Fruit fly (Drosophila melanogaster) whole organism, embryonic: ENCODE data around the gene kin17.

ENCODE experiments used
- ATbp ChIP-seq: fragments of 200-800 bp; sonication (Bioruptor generic); optimal IDR thresholded peaks from 2 replicates; lab custom pipeline; 2017; ENCODE audit warnings: missing biosample characterization, mild to moderate bottlenecking, missing genetic modification characterization, missing genetic modification reagents
- Aef1 ChIP-seq: fragments of 200-800 bp; sonication (Bioruptor generic); IDR thresholded peaks from 3 replicates; pipeline ENCODE4 v1.3.6; 2022; ENCODE audit warnings: missing biosample characterization, missing genetic modification characterization
- BEAF-32 ChIP-seq: fragments of 200-800 bp; sonication (Bioruptor generic); optimal IDR thresholded peaks from 3 replicates; lab custom pipeline; 2017; ENCODE audit warnings: missing biosample characterization, missing genetic modification characterization, mild to moderate bottlenecking, moderate library complexity, missing genetic modification reagents
- CG1024 ChIP-seq: fragments of 200-800 bp; sonication (Bioruptor generic); IDR thresholded peaks from 2 replicates; pipeline ENCODE4 v1.3.6; 2022; ENCODE audit warnings: missing biosample characterization, missing genetic modification characterization
- CG11723 ChIP-seq: fragments of 200-800 bp; sonication (Bioruptor generic); optimal IDR thresholded peaks from 2 replicates; lab custom pipeline; 2017; ENCODE audit warnings: missing biosample characterization, mild to moderate bottlenecking, missing genetic modification characterization
- CG1233 ChIP-seq: fragments of 200-800 bp; sonication (Bioruptor generic); optimal IDR thresholded peaks from 4 replicates; lab custom pipeline; 2018; ENCODE audit warnings: missing biosample characterization, mild to moderate bottlenecking, missing genetic modification characterization
- CG1529 ChIP-seq: fragments of 200-800 bp; sonication (Bioruptor generic); optimal IDR thresholded peaks from 3 replicates; lab custom pipeline; 2018; ENCODE audit warnings: missing biosample characterization, missing genetic modification characterization
- CG15514 ChIP-seq: fragments of 200-800 bp; sonication (Bioruptor generic); optimal IDR thresholded peaks from 3 replicates; lab custom pipeline; 2017; ENCODE audit warnings: missing biosample characterization, missing genetic modification characterization, mild to moderate bottlenecking, moderate library complexity, missing genetic modification reagents
- CG1602 ChIP-seq: fragments of 200-800 bp; sonication (Bioruptor generic); optimal IDR thresholded peaks from 3 replicates; lab custom pipeline; 2016; ENCODE audit warnings: missing biosample characterization, missing genetic modification characterization
- CG3838 ChIP-seq: fragments of 200-800 bp; sonication (Bioruptor generic); optimal IDR thresholded peaks from 3 replicates; lab custom pipeline; 2016; ENCODE audit warnings: missing biosample characterization, missing genetic modification characterization
- CG42726 ChIP-seq: fragments of 200-800 bp; sonication (Bioruptor generic); IDR thresholded peaks from 2 replicates; pipeline ENCODE4 v1.3.6; 2022; ENCODE audit warnings: missing biosample characterization, missing genetic modification characterization; ENCODE audit not compliant: partially characterized antibody
- CG4730 ChIP-seq: fragments of 200-800 bp; sonication (Bioruptor generic); IDR thresholded peaks from 2 replicates; pipeline ENCODE4 v1.3.6; 2022; ENCODE audit warnings: missing biosample characterization, missing genetic modification characterization
- CG7357 ChIP-seq: fragments of 200-800 bp; sonication (Bioruptor generic); IDR thresholded peaks from 3 replicates; pipeline ENCODE4 v1.3.6; 2022; ENCODE audit warnings: missing biosample characterization, missing genetic modification characterization
- CG7928 ChIP-seq: fragments of 200-800 bp; sonication (Bioruptor generic); optimal IDR thresholded peaks from 2 replicates; lab custom pipeline; 2017; ENCODE audit warnings: missing biosample characterization, mild to moderate bottlenecking, missing genetic modification characterization
- CG8478 ChIP-seq: fragments of >200 bp; optimal IDR thresholded peaks from 2 replicates; lab custom pipeline; 2018
- CG9727 ChIP-seq: fragments of 200-800 bp; sonication (Bioruptor generic); optimal IDR thresholded peaks from 3 replicates; lab custom pipeline; 2017; ENCODE audit warnings: missing biosample characterization, mild to moderate bottlenecking, missing genetic modification characterization
- Drgx ChIP-seq: fragments of 200-800 bp; sonication (Bioruptor generic); IDR thresholded peaks from 2 replicates; pipeline ENCODE4 v1.3.6; 2022; ENCODE audit warnings: missing biosample characterization, missing genetic modification characterization
- E2f1 ChIP-seq: fragments of 200-800 bp; sonication (Bioruptor generic); IDR thresholded peaks from 2 replicates; pipeline ENCODE4 v1.3.6; 2022; ENCODE audit warnings: missing biosample characterization, missing genetic modification characterization
- Gug ChIP-seq: fragments of 200-800 bp; sonication (Bioruptor generic); IDR thresholded peaks from 4 replicates; pipeline ENCODE4 v1.3.6; 2022; ENCODE audit warnings: missing biosample characterization, missing genetic modification characterization
- Hmx ChIP-seq: fragments of 200-800 bp; sonication (Bioruptor generic); optimal IDR thresholded peaks from 2 replicates; lab custom pipeline; 2016; ENCODE audit warnings: missing biosample characterization, missing genetic modification characterization
- Hr3 ChIP-seq: fragments of 200-800 bp; sonication (Bioruptor generic); optimal IDR thresholded peaks from 3 replicates; lab custom pipeline; 2016; ENCODE audit warnings: missing biosample characterization, missing genetic modification characterization
- Hr39 ChIP-seq: fragments of >200 bp; optimal IDR thresholded peaks from 2 replicates; lab custom pipeline; 2017
- Hr51 ChIP-seq, 2 experiments: fragments of 200-800 bp; sonication (Bioruptor generic); optimal IDR thresholded peaks; 2 replicates in 1 of 2; 3 replicates in 1 of 2; lab custom pipeline; 2016 to 2018; ENCODE audit warnings: missing biosample characterization in 2 of 2, missing genetic modification characterization in 2 of 2, mild to moderate bottlenecking in 1 of 2, moderate library complexity in 1 of 2
- Opbp ChIP-seq: fragments of 200-800 bp; sonication (Bioruptor generic); IDR thresholded peaks from 3 replicates; pipeline ENCODE4 v1.3.6; 2022; ENCODE audit warnings: missing biosample characterization, missing genetic modification characterization; ENCODE audit not compliant: partially characterized antibody
- ab ChIP-seq: fragments of 200-800 bp; sonication (Bioruptor generic); optimal IDR thresholded peaks from 2 replicates; lab custom pipeline; 2016; ENCODE audit warnings: missing biosample characterization, missing genetic modification characterization
- abd-A ChIP-seq: fragments of 200-800 bp; sonication (Bioruptor generic); optimal IDR thresholded peaks from 3 replicates; lab custom pipeline; 2019; ENCODE audit warnings: missing biosample characterization, mild to moderate bottlenecking, missing genetic modification characterization, moderate library complexity
- cas ChIP-seq: fragments of 200-800 bp; sonication (Bioruptor generic); IDR thresholded peaks from 2 replicates; pipeline ENCODE4 v1.3.6; 2022; ENCODE audit warnings: missing biosample characterization, missing genetic modification characterization
- da ChIP-seq: fragments of 200-800 bp; sonication (Bioruptor generic); optimal IDR thresholded peaks from 2 replicates; lab custom pipeline; 2016; ENCODE audit warnings: missing biosample characterization, missing genetic modification characterization
- danr ChIP-seq: fragments of 200-800 bp; sonication (Bioruptor generic); IDR thresholded peaks from 2 replicates; pipeline ENCODE4 v1.3.6; 2022; ENCODE audit warnings: missing biosample characterization, missing genetic modification characterization
- dysf ChIP-seq: fragments of 200-800 bp; sonication (Bioruptor generic); IDR thresholded peaks from 3 replicates; pipeline ENCODE4 v1.3.6; 2022; ENCODE audit warnings: missing biosample characterization, missing genetic modification characterization
- ems ChIP-seq: fragments of 200-800 bp; sonication (Bioruptor generic); optimal IDR thresholded peaks from 3 replicates; lab custom pipeline; 2016; ENCODE audit warnings: missing biosample characterization, missing genetic modification characterization
- gfzf ChIP-seq: fragments of 200-800 bp; sonication (Bioruptor generic); optimal IDR thresholded peaks from 2 replicates; lab custom pipeline; 2016; ENCODE audit warnings: missing biosample characterization, mild to moderate bottlenecking, missing genetic modification characterization, moderate library complexity
- grau ChIP-seq: fragments of 200-800 bp; optimal IDR thresholded peaks from 3 replicates; lab custom pipeline; 2019; ENCODE audit warnings: missing biosample characterization, mild to moderate bottlenecking, missing genetic modification characterization, moderate library complexity
- gsb ChIP-seq: fragments of 200-800 bp; sonication (Bioruptor generic); IDR thresholded peaks from 2 replicates; pipeline ENCODE4 v1.3.6; 2022; ENCODE audit warnings: missing biosample characterization, missing genetic modification characterization
- hbn ChIP-seq: fragments of 200-800 bp; sonication (Bioruptor generic); IDR thresholded peaks from 2 replicates; pipeline ENCODE4 v1.3.6; 2022; ENCODE audit warnings: missing biosample characterization, missing genetic modification characterization; ENCODE audit not compliant: partially characterized antibody
- inv ChIP-seq: fragments of 200-800 bp; sonication (Bioruptor generic); IDR thresholded peaks from 2 replicates; pipeline ENCODE4 v1.3.6; 2022; ENCODE audit warnings: missing biosample characterization, missing genetic modification characterization; ENCODE audit not compliant: partially characterized antibody
- jigr1 ChIP-seq: fragments of 200-800 bp; sonication (Bioruptor generic); IDR thresholded peaks from 3 replicates; pipeline ENCODE4 v1.3.6; 2022; ENCODE audit warnings: missing biosample characterization, missing genetic modification characterization
- ken ChIP-seq: fragments of 200-800 bp; sonication (Bioruptor generic); IDR thresholded peaks from 3 replicates; pipeline ENCODE4 v1.3.6; 2022; ENCODE audit warnings: missing biosample characterization, missing genetic modification characterization
- klu ChIP-seq: fragments of 200-800 bp; sonication (Bioruptor generic); IDR thresholded peaks from 2 replicates; pipeline ENCODE4 v1.3.6; 2022; ENCODE audit warnings: missing biosample characterization, missing genetic modification characterization
- nerfin-2 ChIP-seq: fragments of 200-800 bp; sonication (Bioruptor generic); IDR thresholded peaks from 2 replicates; pipeline ENCODE4 v1.3.6; 2022; ENCODE audit warnings: missing biosample characterization, missing genetic modification characterization; ENCODE audit not compliant: partially characterized antibody
- nmo ChIP-seq: fragments of 200-800 bp; sonication (Bioruptor generic); optimal IDR thresholded peaks from 2 replicates; lab custom pipeline; 2018; ENCODE audit warnings: missing biosample characterization, mild to moderate bottlenecking, missing genetic modification characterization, moderate library complexity
- pan ChIP-seq, 4 experiments: fragments of >200 bp in 3 of 4; fragments of 200-800 bp in 1 of 4; sonication (Bioruptor generic) in 1 of 4; optimal IDR thresholded peaks in 3 of 4; IDR thresholded peaks in 1 of 4; 2 replicates each; pipeline versions ENCODE4 v1.3.6 to Lab custom; 2017 to 2022; ENCODE audit warnings: missing biosample characterization in 2 of 4, missing genetic modification characterization in 2 of 4, mixed read lengths in 1 of 4
- phol ChIP-seq: fragments of 200-800 bp; sonication (Bioruptor generic); optimal IDR thresholded peaks from 3 replicates; lab custom pipeline; 2018; ENCODE audit warnings: missing biosample characterization, mild to moderate bottlenecking, missing genetic modification characterization, moderate library complexity
- sens ChIP-seq: fragments of 200-800 bp; sonication (Bioruptor generic); peaks from one replicate; lab custom pipeline; 2016; ENCODE audit warnings: missing biosample characterization, missing genetic modification characterization
- slbo ChIP-seq: fragments of 200-800 bp; sonication (Bioruptor generic); IDR thresholded peaks from 2 replicates; pipeline ENCODE4 v1.3.6; 2022; ENCODE audit warnings: missing biosample characterization, missing genetic modification characterization
- sug ChIP-seq: fragments of 200-800 bp; optimal IDR thresholded peaks from 2 replicates; lab custom pipeline; 2019; ENCODE audit warnings: missing biosample characterization, mild to moderate bottlenecking, missing genetic modification characterization, moderate library complexity
- trem ChIP-seq: fragments of 200-800 bp; optimal IDR thresholded peaks from 3 replicates; lab custom pipeline; 2019; ENCODE audit warnings: missing biosample characterization, mild to moderate bottlenecking, missing genetic modification characterization, moderate library complexity
- z ChIP-seq: fragments of 200-800 bp; sonication (Bioruptor generic); IDR thresholded peaks from 3 replicates; pipeline ENCODE4 v1.3.6; 2022; ENCODE audit warnings: missing biosample characterization, missing genetic modification characterization

Gene kin17

DNA sequence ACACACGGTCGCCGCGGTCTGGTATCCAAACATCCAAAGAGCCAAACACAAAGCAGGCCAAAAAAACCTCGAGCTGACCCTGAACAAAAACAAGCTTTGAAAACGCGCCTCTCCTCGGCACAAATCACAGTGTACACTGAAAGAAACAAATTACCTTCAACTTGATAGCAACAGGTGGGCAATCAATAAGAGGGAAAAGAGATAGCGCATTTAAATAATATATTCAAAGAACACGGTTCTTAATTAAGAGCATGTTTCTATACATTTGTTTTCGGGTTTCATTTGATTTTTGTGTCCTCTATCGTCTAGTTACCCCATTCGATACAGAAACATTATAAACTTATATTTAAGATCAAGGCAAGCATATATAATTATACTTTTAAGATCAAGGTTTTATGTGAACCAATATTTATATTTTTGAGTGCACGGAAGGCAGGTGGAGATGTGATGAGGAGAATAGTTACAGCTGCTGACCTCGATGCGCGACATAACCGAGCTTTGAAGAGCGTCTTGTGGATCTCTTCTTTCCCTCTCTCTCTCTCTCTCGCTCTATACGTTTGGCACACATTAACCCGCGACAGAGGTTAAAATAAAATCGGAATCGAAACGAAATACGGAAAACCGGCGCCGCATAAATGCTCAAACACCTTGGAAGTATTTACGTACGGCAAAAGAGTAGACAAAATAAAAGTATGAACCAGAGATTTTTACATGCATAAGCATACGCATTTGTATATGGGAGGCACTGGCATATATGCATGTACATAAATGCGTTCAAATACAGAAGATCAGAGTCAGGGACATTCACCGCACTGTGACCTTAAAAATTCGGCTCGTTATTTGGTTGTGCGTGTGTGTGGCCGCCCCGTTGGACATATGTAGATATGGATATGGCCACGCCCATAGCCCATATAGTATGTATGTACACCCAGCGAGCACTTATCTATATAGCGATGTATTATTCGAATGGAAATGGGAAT lies 41.9 kb downstream of the kin17 start (continued):
- TF ChIP-seq pan (optimal IDR thresholded peaks at IDR 0.05; lab: Kevin White, UChicago) (no peak), pan (GFP tag; optimal IDR thresholded peaks at IDR 0.05 in 1 of 2, IDR thresholded peaks at IDR 0.05 in 1 of 2) (peak in 1 of 2 experiments; percentile 73), Hmx (GFP tag; lab: Kevin White, UChicago) (peak; percentile 69), CG11723 (GFP tag; lab: Kevin White, UChicago) (peak; percentile 82), jigr1 (GFP tag; lab: Robert Waterston, UW) (peak; percentile 48; the same call in 1 of the 3 replicates), danr (peak; percentile 57; the same call in 1 of the 2 replicates), Hr3 (GFP tag; lab: Kevin White, UChicago) (peak; percentile 82), trem (tag; lab: Kevin White, UChicago) (peak; percentile 77), cas (GFP tag; lab: Robert Waterston, UW) (no peak), phol (tag; lab: Kevin White, UChicago) (peak; percentile 91), CG7357 (GFP tag; lab: Robert Waterston, UW) (peak; percentile 62), hbn (GFP tag; lab: Robert Waterston, UW) (no peak), sens (GFP tag; lab: Kevin White, UChicago) (peak; percentile 97), ATbp (GFP tag; lab: Kevin White, UChicago) (peak; percentile 85), Aef1 (GFP tag; lab: Robert Waterston, UW) (peak; percentile 73), klu (peak; percentile 65; the same call in 1 of the 2 replicates), ab (GFP tag; lab: Kevin White, UChicago) (peak; percentile 62), Gug (GFP tag; lab: Robert Waterston, UW) (peak; percentile 60; the same call in 3 of the 4 replicates), Hr51 (GFP tag; optimal IDR thresholded peaks at IDR 0.05; lab: Kevin White, UChicago) (peak; percentile 55 to 92), ken (peak; percentile 59; the same call in 2 of the 3 replicates), grau (tag; lab: Kevin White, UChicago) (peak; percentile 91), CG7928 (peak; percentile 51), CG1529 (peak; percentile 86), inv (GFP tag; lab: Robert Waterston, UW) (no peak), CG42726 (GFP tag; lab: Robert Waterston, UW) (no peak), CG1024 (GFP tag; lab: Robert Waterston, UW) (0 out of 2 replicates have a peak, but pooled peaks have one; percentile 17), abd-A (peak; percentile 87), CG4730 (peak; percentile 26; the same call in 1 of the 2 replicates), z (GFP tag; lab: Robert Waterston, UW) (no peak), CG1602 (GFP tag; lab: Kevin White, UChicago) (peak; percentile 85), CG9727 (GFP tag; lab: Kevin White, UChicago) (peak; percentile 78), slbo (GFP tag; lab: Robert Waterston, UW) (peak; percentile 78), nmo (GFP tag; lab: Kevin White, UChicago) (peak; percentile 91), ems (GFP tag; lab: Kevin White, UChicago) (peak; percentile 69), Hr39 (lab: Kevin White, UChicago) (no peak), gsb (GFP tag; lab: Robert Waterston, UW) (peak; percentile 73), gfzf (GFP tag; lab: Kevin White, UChicago) (no peak), CG3838 (GFP tag; lab: Kevin White, UChicago) (peak; percentile 19), CG15514 (GFP tag; lab: Kevin White, UChicago) (peak; percentile 55), da (GFP tag; lab: Kevin White, UChicago) (peak; percentile 27), dysf (peak; percentile 89), BEAF-32 (GFP tag; lab: Kevin White, UChicago) (no peak), nerfin-2 (GFP tag; lab: Robert Waterston, UW) (no peak), Drgx (GFP tag; lab: Robert Waterston, UW) (peak; percentile 78), CG8478 (lab: Kevin White, UChicago) (no peak), CG1233 (GFP tag; lab: Kevin White, UChicago) (peak; percentile 90), Opbp (GFP tag; lab: Robert Waterston, UW) (no peak), E2f1 (GFP tag; lab: Robert Waterston, UW) (peak; percentile 78), sug (peak; percentile 79)
